Worm (Caenorhabditis elegans) whole organism, late embryonic: Measurements from ENCODE around the gene dlat-1.

Experiments used
- K09A11.1 ChIP-seq: sonication (generic microtip); optimal IDR thresholded peaks from 2 replicates; lab custom pipeline; 2017; ENCODE audit warnings: antibody characterized with exemption, mild to moderate bottlenecking, missing genetic modification characterization, missing compliant biosample characterization; ENCODE audit not compliant: insufficient read depth
- ama-1 ChIP-seq: fragments of 150-350 bp; optimal IDR thresholded peaks from 2 replicates; lab custom pipeline; 2014
- ceh-22 ChIP-seq: sonication (generic microtip); optimal IDR thresholded peaks from 2 replicates; lab custom pipeline; 2017; ENCODE audit warnings: missing biosample characterization, missing genetic modification characterization
- ceh-9 ChIP-seq: sonication (generic microtip); optimal IDR thresholded peaks from 2 replicates; lab custom pipeline; 2016; ENCODE audit warnings: mild to moderate bottlenecking, missing genetic modification characterization, inconsistent platforms, missing compliant biosample characterization
- fkh-10 ChIP-seq: fragments of 150-350 bp; optimal IDR thresholded peaks from 2 replicates; lab custom pipeline; 2014; ENCODE audit warnings: missing biosample characterization, missing genetic modification reagents, missing genetic modification characterization
- lim-6 ChIP-seq: sonication (generic microtip); optimal IDR thresholded peaks from 2 replicates; lab custom pipeline; 2016; ENCODE audit warnings: missing genetic modification characterization, missing compliant biosample characterization
- nhr-11 ChIP-seq: fragments of 150-350 bp; optimal IDR thresholded peaks from 2 replicates; lab custom pipeline; 2014; ENCODE audit warnings: missing biosample characterization, missing genetic modification characterization
- pag-3 ChIP-seq: sonication (generic microtip); optimal IDR thresholded peaks from 2 replicates; lab custom pipeline; 2016; ENCODE audit warnings: missing compliant biosample characterization, missing genetic modification characterization, borderline replicate concordance
- pha-4 ChIP-seq: fragments of 150-350 bp; optimal IDR thresholded peaks from 2 replicates; lab custom pipeline; 2018; ENCODE audit warnings: missing biosample characterization, missing genetic modification reagents, missing genetic modification characterization
- ttx-3 ChIP-seq: sonication (generic microtip); optimal IDR thresholded peaks from 2 replicates; lab custom pipeline; 2016; ENCODE audit warnings: missing genetic modification reagents, missing genetic modification characterization, missing compliant biosample characterization

- TF ChIP-seq ceh-9 (tag; lab: Kevin White, UChicago), result no peak
- no peak for TF ChIP-seq pha-4 (tag; lab: Kevin White, UChicago)
- TF ChIP-seq ceh-22 (tag; lab: Kevin White, UChicago), result no peak
- TF ChIP-seq pag-3 (tag; lab: Kevin White, UChicago), result no peak
- no peak for TF ChIP-seq K09A11.1 (tag; lab: Kevin White, UChicago)
- no peak for TF ChIP-seq ttx-3 (tag; lab: Kevin White, UChicago)
- TF ChIP-seq nhr-11 (tag; lab: Kevin White, UChicago), result no peak
- TF ChIP-seq lim-6 (tag; lab: Kevin White, UChicago), result no peak
- TF ChIP-seq ama-1 (lab: Kevin White, UChicago), result no peak
- TF ChIP-seq fkh-10 (GFP tag; lab: Kevin White, UChicago), result no peak
These were observed 49.4 kb upstream of the dlat-1 start for ce11 chrV:14496446-14496845.
